Fruit fly (Drosophila melanogaster) whole organism, adult: ENCODE results near the gene CG7378.

Source experiments
- CG11617 ChIP-seq: fragments of 200-800 bp; sonication (Bioruptor generic); optimal IDR thresholded peaks from 2 replicates; lab custom pipeline; 2017; ENCODE audit warnings: mild to moderate bottlenecking, missing biosample characterization, missing genetic modification reagents, missing genetic modification characterization
- CG12768 ChIP-seq: fragments of 200-800 bp; sonication (Bioruptor generic); optimal IDR thresholded peaks from 2 replicates; lab custom pipeline; 2017; ENCODE audit warnings: missing biosample characterization, missing genetic modification characterization, mild to moderate bottlenecking, moderate library complexity, missing genetic modification reagents
- CG14711 ChIP-seq: fragments of 200-800 bp; sonication (Bioruptor generic); optimal IDR thresholded peaks from 2 replicates; lab custom pipeline; 2018; ENCODE audit warnings: missing biosample characterization, mild to moderate bottlenecking, missing genetic modification characterization, moderate library complexity
- CG1620 ChIP-seq: fragments of 200-800 bp; sonication (Bioruptor generic); optimal IDR thresholded peaks from 2 replicates; lab custom pipeline; 2016; ENCODE audit warnings: missing biosample characterization, missing genetic modification characterization
- CG33017 ChIP-seq: fragments of 200-800 bp; sonication (Bioruptor generic); optimal IDR thresholded peaks from 2 replicates; lab custom pipeline; 2018; ENCODE audit warnings: missing biosample characterization, mild to moderate bottlenecking, missing genetic modification characterization, moderate library complexity
- CG5204 ChIP-seq: fragments of 200-800 bp; sonication (Bioruptor generic); optimal IDR thresholded peaks from 2 replicates; lab custom pipeline; 2016; ENCODE audit warnings: missing biosample characterization, missing genetic modification characterization
- CG7045 ChIP-seq: fragments of 200-800 bp; sonication (Bioruptor generic); optimal IDR thresholded peaks from 2 replicates; lab custom pipeline; 2017; ENCODE audit warnings: missing biosample characterization, mild to moderate bottlenecking, missing genetic modification characterization
- CG7101 ChIP-seq: fragments of 200-800 bp; sonication (Bioruptor generic); optimal IDR thresholded peaks from 2 replicates; lab custom pipeline; 2018; ENCODE audit warnings: missing biosample characterization, mild to moderate bottlenecking, missing genetic modification characterization, moderate library complexity
- Clk ChIP-seq: fragments of 200-800 bp; sonication (Bioruptor generic); optimal IDR thresholded peaks from 2 replicates; lab custom pipeline; 2017; ENCODE audit warnings: missing biosample characterization, missing genetic modification characterization
- Crg-1 ChIP-seq: fragments of 200-800 bp; sonication (Bioruptor generic); optimal IDR thresholded peaks from 2 replicates; lab custom pipeline; 2016; ENCODE audit warnings: missing biosample characterization, missing genetic modification characterization
- Hr96 ChIP-seq: fragments of 200-800 bp; sonication (Bioruptor generic); optimal IDR thresholded peaks from 2 replicates; lab custom pipeline; 2016; ENCODE audit warnings: missing biosample characterization, missing genetic modification characterization
- Mnt ChIP-seq: fragments of 200-800 bp; sonication (Bioruptor generic); optimal IDR thresholded peaks from 2 replicates; lab custom pipeline; 2016; ENCODE audit warnings: missing biosample characterization, mild to moderate bottlenecking, missing genetic modification characterization
- bab1 ChIP-seq: fragments of 200-800 bp; sonication (Bioruptor generic); optimal IDR thresholded peaks from 3 replicates; lab custom pipeline; 2019; ENCODE audit warnings: missing biosample characterization, mild to moderate bottlenecking, missing genetic modification characterization, moderate library complexity
- cic ChIP-seq: fragments of 200-800 bp; sonication (Bioruptor generic); optimal IDR thresholded peaks from 2 replicates; lab custom pipeline; 2017; ENCODE audit warnings: missing biosample characterization, mild to moderate bottlenecking, missing genetic modification characterization, moderate library complexity
- cnc ChIP-seq, 2 experiments: fragments of >200 bp; optimal IDR thresholded peaks; 2 replicates each; lab custom pipeline; 2017
- kay ChIP-seq: fragments of 200-800 bp; sonication (Bioruptor generic); peaks from one replicate; lab custom pipeline; 2016; ENCODE audit warnings: missing biosample characterization, missing genetic modification characterization, borderline replicate concordance
- ovo ChIP-seq: fragments of 200-800 bp; sonication (Bioruptor generic); optimal IDR thresholded peaks from 2 replicates; lab custom pipeline; 2016; ENCODE audit warnings: missing biosample characterization, missing genetic modification characterization
- pad ChIP-seq: fragments of 200-800 bp; sonication (Bioruptor generic); optimal IDR thresholded peaks from 3 replicates; lab custom pipeline; 2017; ENCODE audit warnings: missing biosample characterization, missing genetic modification characterization, mild to moderate bottlenecking, moderate library complexity, missing genetic modification reagents
- tj ChIP-seq: fragments of 200-800 bp; sonication (Bioruptor generic); optimal IDR thresholded peaks from 3 replicates; lab custom pipeline; 2017; ENCODE audit warnings: missing biosample characterization, mild to moderate bottlenecking, missing genetic modification characterization, moderate library complexity
- toe ChIP-seq: fragments of 200-800 bp; sonication (Bioruptor generic); optimal IDR thresholded peaks from 2 replicates; lab custom pipeline; 2016; ENCODE audit warnings: missing biosample characterization, missing genetic modification characterization

CG7378 gene

DNA sequence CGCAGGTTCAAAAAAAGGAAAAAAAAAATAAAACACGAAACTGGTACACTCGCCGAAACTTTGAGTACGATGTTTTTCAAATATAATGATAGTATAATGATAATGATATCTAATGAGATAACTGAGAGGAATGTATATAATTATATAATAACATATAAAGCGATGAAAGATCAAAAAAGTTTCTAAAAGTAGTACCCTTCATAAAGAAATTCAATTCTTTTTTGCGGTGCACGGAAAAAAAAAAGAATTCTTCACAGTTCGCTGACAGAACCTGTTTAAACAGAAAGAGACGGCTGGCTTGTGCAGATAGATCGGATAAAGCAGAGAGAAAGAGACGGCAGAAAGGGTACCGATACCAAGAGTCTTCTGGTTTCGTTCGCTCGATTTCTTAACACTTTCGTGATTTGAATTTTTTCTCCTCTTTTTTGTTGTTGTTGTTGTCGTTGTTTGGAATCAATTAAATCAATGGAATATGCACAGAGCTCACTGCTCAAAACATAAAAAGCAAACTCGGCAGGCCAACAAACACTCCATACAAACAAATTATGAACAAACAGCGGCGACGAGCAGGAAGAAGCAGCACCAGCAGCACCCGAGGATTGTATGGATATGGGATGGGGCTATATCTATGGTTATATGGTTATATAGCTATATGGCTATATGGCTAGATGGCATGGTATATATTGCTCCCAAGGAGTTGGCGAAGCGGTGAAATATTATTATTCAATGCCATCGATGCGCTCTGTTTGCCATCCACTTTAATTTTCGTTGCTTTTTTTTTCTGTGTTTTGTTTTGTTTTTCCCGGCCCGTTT lies 38.1 kb downstream of the CG7378 start:
- no peak for TF ChIP-seq cic (GFP tag; lab: Kevin White, UChicago)
- TF ChIP-seq kay = peak; percentile 45
- no peak for TF ChIP-seq CG7101

DNA sequence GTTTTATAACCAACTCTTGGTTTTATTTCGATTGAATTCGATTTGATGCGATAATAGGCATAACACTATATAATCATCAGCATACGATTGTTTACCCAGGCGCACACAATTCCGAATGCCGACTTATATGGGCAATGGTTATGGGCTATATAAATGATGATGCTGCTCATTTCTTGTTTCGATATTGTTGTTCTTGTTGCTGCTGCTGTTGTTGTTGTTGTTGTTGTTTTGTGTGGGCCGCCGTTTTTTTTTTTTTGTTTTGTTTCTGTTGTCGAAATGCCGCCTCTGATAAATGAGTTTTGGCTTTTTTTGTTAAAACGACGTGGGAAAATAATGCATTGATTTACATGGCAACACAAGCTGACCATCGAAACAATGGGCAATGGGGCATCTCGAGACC lies 39.2 kb downstream of the CG7378 start:
- TF ChIP-seq pad (GFP tag; lab: Kevin White, UChicago) (no peak), CG14711 (tag; lab: Kevin White, UChicago) (no peak), cnc (optimal IDR thresholded peaks at IDR 0.05; lab: Kevin White, UChicago) (no peak), toe (GFP tag; lab: Kevin White, UChicago) (no peak)

DNA sequence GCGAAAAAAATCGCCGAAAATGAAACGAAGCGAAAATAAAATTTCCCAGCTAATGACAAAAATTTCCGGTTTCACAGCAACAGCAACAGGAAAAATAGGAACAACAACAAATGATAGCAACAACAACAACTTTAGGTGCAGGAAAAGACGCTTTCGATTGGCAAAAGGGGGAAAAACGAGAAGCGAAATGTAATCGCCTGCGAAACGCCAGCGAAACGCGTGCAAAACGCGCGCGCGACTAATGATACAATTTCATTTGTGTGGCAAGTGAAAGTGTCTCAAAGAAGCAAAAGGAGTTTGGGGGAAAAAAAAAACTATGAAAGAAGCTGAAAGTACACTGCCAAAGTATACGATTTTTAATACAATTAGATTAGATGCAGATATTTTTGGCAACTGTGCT lies 41.8 kb downstream of the CG7378 start:
- TF ChIP-seq CG7045 (GFP tag; lab: Kevin White, UChicago) (no peak), Mnt (GFP tag; lab: Kevin White, UChicago) (no peak), cnc (optimal IDR thresholded peaks at IDR 0.05; lab: Kevin White, UChicago) (no peak)

DNA sequence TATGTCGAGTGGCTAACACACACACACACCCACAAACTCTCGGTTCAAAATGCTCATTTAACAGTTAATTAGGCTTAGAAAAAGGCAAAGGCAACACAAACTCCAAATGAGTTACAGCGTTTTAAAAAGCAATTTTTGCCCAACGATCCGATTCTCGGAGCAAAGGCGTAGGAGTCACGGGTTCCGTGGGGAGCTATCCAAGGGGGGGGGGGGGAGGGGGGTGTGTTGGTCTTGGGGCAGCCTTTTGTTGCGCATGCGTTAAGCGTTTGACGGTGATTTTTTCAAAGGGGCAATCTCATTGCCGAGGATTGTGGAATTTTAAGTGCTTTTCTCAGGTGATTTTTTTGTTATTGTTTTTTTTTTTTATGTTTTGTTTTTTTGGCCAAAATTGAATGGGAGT lies 42.4 kb downstream of the CG7378 start:
- TF ChIP-seq CG5204 (GFP tag; lab: Kevin White, UChicago) = no peak
- no peak for TF ChIP-seq cic (GFP tag; lab: Kevin White, UChicago)
- no peak for TF ChIP-seq Crg-1 (GFP tag; lab: Kevin White, UChicago)
- no peak for TF ChIP-seq toe (GFP tag; lab: Kevin White, UChicago)
- TF ChIP-seq Clk (GFP tag; lab: Kevin White, UChicago) = no peak
- TF ChIP-seq CG7101 = no peak
- no peak for TF ChIP-seq CG1620
- no peak for TF ChIP-seq cnc (optimal IDR thresholded peaks at IDR 0.05; lab: Kevin White, UChicago)
- TF ChIP-seq Hr96 (GFP tag; lab: Kevin White, UChicago) = no peak

DNA sequence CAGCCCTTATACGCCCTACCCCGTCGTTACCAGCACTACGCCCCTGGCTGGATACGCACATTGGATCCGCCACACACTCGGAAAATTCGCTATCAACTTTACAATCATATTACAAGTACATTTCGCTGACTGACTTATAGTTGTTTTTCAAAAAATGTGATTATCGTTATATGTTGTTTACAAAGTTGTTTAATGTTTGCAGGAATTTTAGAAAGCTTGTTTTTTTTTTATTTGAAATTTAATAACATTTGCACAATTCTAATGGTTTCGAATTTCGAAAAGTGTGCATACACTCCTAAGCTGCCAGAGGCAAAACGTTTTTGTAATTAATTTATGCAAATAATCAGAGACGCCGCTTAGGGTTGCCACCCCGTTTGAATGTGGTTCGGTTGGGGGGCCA lies 43.9 kb downstream of the CG7378 start:
- TF ChIP-seq cic (GFP tag; lab: Kevin White, UChicago) (no peak), pad (GFP tag; lab: Kevin White, UChicago) (no peak), CG5204 (GFP tag; lab: Kevin White, UChicago) (no peak), CG1620 (no peak), CG14711 (tag; lab: Kevin White, UChicago) (no peak), CG7101 (no peak), tj (GFP tag; lab: Kevin White, UChicago) (no peak), bab1 (GFP tag; lab: Kevin White, UChicago) (no peak), CG7045 (GFP tag; lab: Kevin White, UChicago) (no peak), kay (no peak), CG33017 (tag; lab: Kevin White, UChicago) (no peak), CG11617 (GFP tag; lab: Kevin White, UChicago) (no peak)

DNA sequence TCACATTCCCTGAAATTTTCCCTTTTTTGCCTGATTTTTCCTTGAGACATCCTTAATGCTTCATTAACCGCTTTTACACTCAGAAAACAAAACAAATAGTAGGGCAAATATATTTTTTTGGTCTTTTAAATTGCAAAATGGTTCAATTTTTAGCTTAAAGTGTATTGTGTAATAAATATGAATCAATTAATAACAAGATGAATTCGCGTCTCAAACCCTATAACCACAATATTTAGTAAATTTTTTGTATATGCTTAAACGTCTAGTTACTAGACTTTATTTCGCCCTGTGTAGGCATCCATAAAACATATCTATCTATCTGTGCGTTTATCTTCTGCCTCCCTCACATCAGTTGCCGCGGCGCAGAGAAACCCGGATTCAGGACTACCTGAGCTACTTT lies 46.6 kb downstream of the CG7378 start:
- TF ChIP-seq kay (no peak), cnc (optimal IDR thresholded peaks at IDR 0.05; lab: Kevin White, UChicago) (no peak), CG12768 (GFP tag; lab: Kevin White, UChicago) (no peak), tj (GFP tag; lab: Kevin White, UChicago) (no peak), Hr96 (GFP tag; lab: Kevin White, UChicago) (no peak), CG33017 (tag; lab: Kevin White, UChicago) (no peak), ovo (GFP tag; lab: Kevin White, UChicago) (no peak), CG1620 (no peak), pad (GFP tag; lab: Kevin White, UChicago) (no peak), CG7101 (no peak), bab1 (GFP tag; lab: Kevin White, UChicago) (no peak), Crg-1 (GFP tag; lab: Kevin White, UChicago) (no peak), cic (GFP tag; lab: Kevin White, UChicago) (no peak), toe (GFP tag; lab: Kevin White, UChicago) (no peak), Mnt (GFP tag; lab: Kevin White, UChicago) (no peak), CG5204 (GFP tag; lab: Kevin White, UChicago) (no peak), CG7045 (GFP tag; lab: Kevin White, UChicago) (no peak)

DNA sequence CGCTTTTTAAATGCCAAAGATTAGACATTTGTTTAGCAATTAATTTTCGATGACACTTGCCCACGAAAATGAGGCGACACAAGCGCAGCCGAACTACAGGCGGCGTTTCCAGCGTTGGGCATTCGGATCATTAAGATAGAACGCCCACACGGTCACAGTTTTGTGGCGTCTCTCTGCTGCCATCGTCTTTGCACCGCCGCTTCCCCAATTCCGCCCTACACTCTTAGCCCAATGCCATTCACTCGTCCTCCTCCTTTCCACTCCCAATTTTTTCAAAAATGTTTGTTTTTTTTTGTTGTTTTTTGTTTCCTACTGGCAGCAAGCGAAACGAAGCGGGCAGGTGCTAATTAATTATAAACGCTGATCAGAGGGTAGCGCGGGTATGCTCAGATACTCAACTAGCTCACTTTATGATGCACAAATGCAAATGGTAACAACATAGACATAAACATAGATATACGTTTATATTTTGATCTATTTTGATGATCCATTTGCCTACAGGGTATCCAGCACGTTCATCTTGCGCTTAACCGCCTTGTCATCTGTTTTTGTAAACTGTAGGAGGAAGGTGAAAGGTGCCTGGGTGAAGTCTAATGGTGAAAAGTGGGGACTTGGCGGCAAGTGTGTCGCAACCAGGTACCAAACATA lies 51.1 kb downstream of the CG7378 start:
- TF ChIP-seq ovo (GFP tag; lab: Kevin White, UChicago) (no peak), CG33017 (tag; lab: Kevin White, UChicago) (no peak), tj (GFP tag; lab: Kevin White, UChicago) (no peak), CG5204 (GFP tag; lab: Kevin White, UChicago) (no peak), kay (no peak), CG11617 (GFP tag; lab: Kevin White, UChicago) (no peak), cic (GFP tag; lab: Kevin White, UChicago) (no peak)
